Fruit fly (Drosophila melanogaster) Kc167 (cell line): ENCODE results near the gene CG17839.

Experiments used
- psq ChIP-seq: fragments of >200 bp; optimal IDR thresholded peaks from 2 replicates; lab custom pipeline; 2017; ENCODE audit warnings: missing external identifiers
- ttk ChIP-seq: sonication (Bioruptor generic); optimal IDR thresholded peaks from 2 replicates; lab custom pipeline; 2017; ENCODE audit warnings: missing external identifiers

DNA sequence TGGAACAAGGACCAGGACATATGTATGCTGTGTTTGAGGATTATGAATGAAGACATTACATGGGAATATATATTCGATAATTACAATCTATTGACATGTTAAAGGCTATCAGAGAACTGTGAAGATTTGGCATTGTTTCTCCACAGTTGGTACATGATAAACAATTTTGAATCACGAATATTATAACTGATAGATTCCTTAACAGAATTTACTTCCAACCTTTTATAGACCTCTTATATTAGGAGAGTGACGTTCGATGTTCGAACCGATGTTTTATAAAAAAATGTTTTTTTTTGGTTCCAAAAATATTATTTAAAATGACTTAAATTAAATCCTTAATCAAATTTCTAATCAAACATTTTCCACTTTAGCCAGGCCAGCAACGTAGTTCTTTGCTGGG is 98.6 kb downstream of the CG17839 start, which contains the start of gene DCX-EMAP:
- TF ChIP-seq psq (lab: Kevin White, UChicago) (no peak), ttk (no peak)
